Worm (Caenorhabditis elegans): Measurements from ENCODE around the gene hars-1.

The hars-1 gene

DNA sequence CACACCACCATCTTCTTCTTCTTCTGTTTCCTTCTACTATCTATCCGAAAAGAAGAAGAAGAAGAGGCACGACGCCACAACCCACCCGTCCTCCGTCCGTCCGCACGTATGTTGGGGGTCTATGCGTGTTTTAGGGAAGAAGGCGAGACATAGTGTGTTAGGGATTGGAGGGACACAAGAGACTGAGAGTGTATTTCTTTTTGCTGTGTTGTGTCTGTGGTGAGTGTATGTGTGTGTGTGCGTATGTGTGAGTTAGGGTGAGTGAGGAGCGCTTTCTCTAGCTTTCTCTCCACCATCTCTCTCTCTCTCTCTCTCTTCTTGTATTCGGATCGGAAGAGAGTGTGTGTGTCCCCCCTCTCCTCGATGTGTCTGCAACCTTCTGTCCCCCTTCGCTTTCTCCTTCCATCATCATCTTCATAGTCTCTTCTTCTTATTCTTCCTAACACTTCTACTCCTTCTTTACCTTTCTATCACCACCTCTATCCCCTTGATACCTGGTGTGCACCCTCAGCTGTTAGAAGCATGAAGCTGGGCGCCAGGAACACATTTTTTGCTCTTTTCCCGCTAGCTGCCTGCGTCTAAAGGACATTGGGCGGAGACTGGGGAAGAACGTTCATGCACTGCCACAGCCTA lies 37.0 kb upstream of the hars-1 start:
- TF ChIP-seq F49E8.2 (tag; optimal IDR thresholded peaks at IDR 0.05; ENCODE audit: insufficient read depth) (no peak), tbx-9 (tag; optimal IDR thresholded peaks at IDR 0.05; ENCODE audit: borderline replicate concordance) (no peak), bed-2 (GFP tag; IDR thresholded peaks at IDR 0.05) (no peak), B0035.1 (tag; optimal IDR thresholded peaks at IDR 0.05) (no peak), lir-1 (GFP tag; conservative IDR thresholded peaks at IDR 0.05) (peak; percentile 56; the same call in 1 of the 2 replicates), F10E7.11 (tag; optimal IDR thresholded peaks at IDR 0.05) (peak; percentile 37), hmg-1.2 (GFP tag; IDR thresholded peaks at IDR 0.05) (peak; percentile 72), F33H1.4 (GFP tag; IDR thresholded peaks at IDR 0.05) (no peak), hrde-1 (tag; optimal IDR thresholded peaks at IDR 0.05; ENCODE audit: borderline replicate concordance) (no peak), F52B5.7 (tag; optimal IDR thresholded peaks at IDR 0.05) (peak; percentile 8), rec-8 (tag; optimal IDR thresholded peaks at IDR 0.05) (no peak), dox-1 (GFP tag; IDR thresholded peaks at IDR 0.05) (peak; percentile 69), rpc-1 (optimal IDR thresholded peaks at IDR 0.05) (no peak), rpc-1 (tag; optimal IDR thresholded peaks at IDR 0.05) (no peak), somi-1 (GFP tag; optimal IDR thresholded peaks at IDR 0.05) (peak; percentile 60), tbp1 (GFP tag; optimal IDR thresholded peaks at IDR 0.05) (peak; percentile 37), K11D2.4 (GFP tag; IDR thresholded peaks at IDR 0.05) (peak; percentile 10; the same call in 1 of the 2 replicates), Y53G8AR.9 (GFP tag; conservative IDR thresholded peaks at IDR 0.05) (0 out of 2 replicates have a peak, but pooled peaks have one; percentile 27), sea-2 (GFP tag; IDR thresholded peaks at IDR 0.05) (no peak), repo-1 (tag; optimal IDR thresholded peaks at IDR 0.05) (peak; percentile 9), gei-17 (GFP tag; optimal IDR thresholded peaks at IDR 0.05) (peak; percentile 44), attf-5 (GFP tag; optimal IDR thresholded peaks at IDR 0.05) (peak; percentile 78), him-1 (tag; optimal IDR thresholded peaks at IDR 0.05) (no peak), lsy-27 (tag; optimal IDR thresholded peaks at IDR 0.05; ENCODE audit: borderline replicate concordance, insufficient read depth) (no peak), attf-3 (GFP tag; conservative IDR thresholded peaks at IDR 0.05) (no peak), lin-54 (GFP tag; optimal IDR thresholded peaks at IDR 0.05) (peak; percentile 47), let-526 (GFP tag; IDR thresholded peaks at IDR 0.05) (no peak), lin-35 (GFP tag; optimal IDR thresholded peaks at IDR 0.05) (peak in 1 of 3 experiments; percentile 52), snpc-4 (GFP tag; optimal IDR thresholded peaks at IDR 0.05) (peak; percentile 19), snpc-4 (tag; optimal IDR thresholded peaks at IDR 0.05) (peak in 3 of 4 experiments; percentile 38 to 47 (median 42)), Y56A3A.18 (GFP tag; IDR thresholded peaks at IDR 0.05) (0 out of 2 replicates have a peak, but pooled peaks have one; percentile 40), unc-130 (GFP tag; optimal IDR thresholded peaks at IDR 0.05) (no peak), F23B12.7 (tag; optimal IDR thresholded peaks at IDR 0.05; ENCODE audit: insufficient read depth) (peak; percentile 28), hmg-20 (GFP tag; IDR thresholded peaks at IDR 0.05) (no peak), dpff-1 (tag; optimal IDR thresholded peaks at IDR 0.05) (no peak), cebp-1 (GFP tag; IDR thresholded peaks at IDR 0.05) (peak; percentile 45), cebp-1 (tag; optimal IDR thresholded peaks at IDR 0.05) (peak; percentile 73), C06A6.2 (GFP tag; conservative IDR thresholded peaks at IDR 0.05) (no peak), zim-3 (tag; optimal IDR thresholded peaks at IDR 0.05) (no peak), chd-7 (tag; optimal IDR thresholded peaks at IDR 0.05) (peak; percentile 70), egrh-3 (GFP tag; IDR thresholded peaks at IDR 0.05) (peak; percentile 65), ztf-28 (GFP tag; IDR thresholded peaks at IDR 0.05) (no peak), rcor-1 (GFP tag; IDR thresholded peaks at IDR 0.05) (peak; percentile 47; the same call in 1 of the 2 replicates), tlf-1 (GFP tag; optimal IDR thresholded peaks at IDR 0.05) (peak; percentile 37), let-607 (tag; optimal IDR thresholded peaks at IDR 0.05) (no peak), unc-62 (GFP tag; optimal IDR thresholded peaks at IDR 0.05) (peak; percentile 52), sdz-38 (tag; optimal IDR thresholded peaks at IDR 0.05) (no peak)

Data from whole organism, young adult.